Worm (Caenorhabditis elegans) whole organism, early embryonic: ENCODE results near the gene msp-56.

Experiments used
- B0310.2 ChIP-seq: sonication (generic microtip); optimal IDR thresholded peaks from 2 replicates; lab custom pipeline; 2016; ENCODE audit warnings: mild to moderate bottlenecking, missing genetic modification characterization, missing compliant biosample characterization
- F13C5.2 ChIP-seq: sonication (generic microtip); optimal IDR thresholded peaks from 2 replicates; lab custom pipeline; 2017; ENCODE audit warnings: mild to moderate bottlenecking, missing genetic modification characterization, inconsistent platforms, missing compliant biosample characterization
- aly-1 ChIP-seq: sonication (generic microtip); optimal IDR thresholded peaks from 2 replicates; lab custom pipeline; 2016; ENCODE audit warnings: missing genetic modification characterization, missing compliant biosample characterization
- ama-1 ChIP-seq: fragments of 150-350 bp; optimal IDR thresholded peaks from 2 replicates; lab custom pipeline; 2014
- ceh-13 ChIP-seq: fragments of 200-800 bp; sonication (Bioruptor generic); optimal IDR thresholded peaks from 2 replicates; lab custom pipeline; 2018; ENCODE audit warnings: mild to moderate bottlenecking, missing genetic modification characterization, missing compliant biosample characterization
- ceh-36 ChIP-seq: sonication (generic microtip); optimal IDR thresholded peaks from 2 replicates; lab custom pipeline; 2016; ENCODE audit warnings: missing genetic modification characterization, inconsistent platforms, missing compliant biosample characterization
- ets-7 ChIP-seq: sonication (generic microtip); optimal IDR thresholded peaks from 2 replicates; lab custom pipeline; 2016; ENCODE audit warnings: missing genotype, missing genetic modification characterization, missing compliant biosample characterization
- flt-1 ChIP-seq: fragments of 200-800 bp; sonication (Bioruptor generic); IDR thresholded peaks from 2 replicates; pipeline ENCODE4 v1.3.6; 2022; ENCODE audit warnings: missing genetic modification characterization, missing compliant biosample characterization
- hmbx-1 ChIP-seq: sonication (generic microtip); optimal IDR thresholded peaks from 2 replicates; lab custom pipeline; 2016; ENCODE audit warnings: mild to moderate bottlenecking, missing genetic modification characterization, missing compliant biosample characterization
- hmg-4 ChIP-seq: fragments of 200-800 bp; sonication (Bioruptor generic); optimal IDR thresholded peaks from 2 replicates; lab custom pipeline; 2018; ENCODE audit warnings: mild to moderate bottlenecking, missing genetic modification characterization, missing compliant biosample characterization
- hnd-1 ChIP-seq: sonication (generic microtip); optimal IDR thresholded peaks from 2 replicates; lab custom pipeline; 2016; ENCODE audit warnings: missing genetic modification characterization, missing compliant biosample characterization
- pes-1 ChIP-seq: fragments of 200-800 bp; sonication (Bioruptor generic); IDR thresholded peaks from 2 replicates; pipeline ENCODE4 v1.3.6; 2022; ENCODE audit warnings: missing genetic modification reagents, missing genetic modification characterization, missing compliant biosample characterization
- scrt-1 ChIP-seq: fragments of 200-800 bp; sonication (Bioruptor generic); IDR thresholded peaks from 2 replicates; pipeline ENCODE4 v1.3.6; 2022; ENCODE audit warnings: missing genetic modification characterization, missing compliant biosample characterization
- sea-1 ChIP-seq: fragments of 200-800 bp; sonication (Bioruptor generic); conservative IDR thresholded peaks from 2 replicates; pipeline ENCODE4 v1.3.6; 2022; ENCODE audit warnings: missing genetic modification characterization, missing compliant biosample characterization
- tbx-11 ChIP-seq: fragments of 200-800 bp; sonication (Bioruptor generic); IDR thresholded peaks from 2 replicates; pipeline ENCODE4 v1.3.6; 2022; ENCODE audit warnings: missing genetic modification characterization, missing compliant biosample characterization
- tbx-37 ChIP-seq: fragments of 200-800 bp; sonication (Bioruptor generic); conservative IDR thresholded peaks from 2 replicates; pipeline ENCODE4 v1.3.6; 2022; ENCODE audit warnings: missing genetic modification reagents, missing genetic modification characterization, missing compliant biosample characterization
- tra-4 ChIP-seq: sonication (generic microtip); optimal IDR thresholded peaks from 2 replicates; lab custom pipeline; 2017; ENCODE audit warnings: missing genetic modification characterization, missing compliant biosample characterization

msp-56 gene

DNA sequence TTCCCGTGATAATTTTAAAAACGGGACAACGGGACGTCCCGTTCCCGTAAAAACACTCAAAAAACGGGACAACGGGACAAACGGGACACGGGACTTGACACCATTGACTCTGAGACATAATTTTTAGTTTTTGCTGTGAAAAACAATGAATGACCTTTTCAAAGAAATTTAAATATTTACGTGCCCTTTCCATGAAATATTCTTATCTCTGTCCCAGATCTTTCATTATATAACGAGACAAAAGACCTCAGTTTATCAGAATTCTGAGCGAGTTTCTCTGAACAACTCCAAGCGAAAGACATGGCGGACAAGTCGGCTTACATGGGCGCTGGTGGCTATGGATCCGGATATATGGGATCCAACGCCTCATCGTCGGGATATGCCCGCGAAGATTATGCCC, 2.4 kb downstream of the msp-56 start, which contains the start of gene nspd-2:
TSS of gene nspd-2 (plus strand) at position 301 of the 400 bp plus-strand sequence.
- TF ChIP-seq hmbx-1 (tag; lab: Kevin White, UChicago) (no peak), scrt-1 (GFP tag; lab: Robert Waterston, UW) (no peak), tbx-11 (no peak), F13C5.2 (no peak), aly-1 (no peak), ceh-13 (GFP tag; lab: Kevin White, UChicago) (no peak), tra-4 (tag; lab: Kevin White, UChicago) (no peak), tbx-37 (GFP tag; lab: Robert Waterston, UW) (no peak)

DNA sequence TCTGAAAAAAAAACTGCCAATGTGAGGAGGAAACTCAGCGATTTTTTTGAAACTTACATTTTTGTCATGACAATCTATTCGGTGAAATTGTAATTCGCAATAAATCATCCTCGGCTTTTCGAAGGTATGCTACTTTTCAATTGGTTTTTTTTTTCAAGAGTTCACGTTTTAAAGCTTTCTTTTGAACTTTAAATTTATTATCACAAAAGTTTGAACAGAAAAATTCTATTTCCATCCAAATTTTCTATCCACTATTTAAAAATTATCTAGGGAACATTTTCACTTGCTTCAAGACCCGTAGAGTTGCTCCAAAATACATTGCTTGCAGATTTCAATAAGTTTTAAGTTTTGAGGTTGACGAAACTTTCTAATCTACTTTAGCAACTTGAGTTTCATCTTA, 5.2 kb downstream of the msp-56 start, which contains the start of gene K07F5.6:
TSS of gene K07F5.6 (minus strand) at position 101 of the 400 bp plus-strand sequence.
- TF ChIP-seq F13C5.2 (no peak), hnd-1 (tag; lab: Kevin White, UChicago) (no peak), sea-1 (GFP tag; lab: Robert Waterston, UW) (no peak), flt-1 (GFP tag; lab: Robert Waterston, UW) (no peak), tbx-11 (no peak), tra-4 (tag; lab: Kevin White, UChicago) (no peak), ceh-36 (tag; lab: Kevin White, UChicago) (no peak), pes-1 (GFP tag; lab: Robert Waterston, UW) (no peak), aly-1 (no peak), hmg-4 (GFP tag; lab: Kevin White, UChicago) (no peak), ets-7 (no peak), ceh-13 (GFP tag; lab: Kevin White, UChicago) (no peak), hmbx-1 (tag; lab: Kevin White, UChicago) (no peak), scrt-1 (GFP tag; lab: Robert Waterston, UW) (no peak), ama-1 (no peak), tbx-37 (GFP tag; lab: Robert Waterston, UW) (no peak), B0310.2 (tag; lab: Kevin White, UChicago) (no peak)

DNA sequence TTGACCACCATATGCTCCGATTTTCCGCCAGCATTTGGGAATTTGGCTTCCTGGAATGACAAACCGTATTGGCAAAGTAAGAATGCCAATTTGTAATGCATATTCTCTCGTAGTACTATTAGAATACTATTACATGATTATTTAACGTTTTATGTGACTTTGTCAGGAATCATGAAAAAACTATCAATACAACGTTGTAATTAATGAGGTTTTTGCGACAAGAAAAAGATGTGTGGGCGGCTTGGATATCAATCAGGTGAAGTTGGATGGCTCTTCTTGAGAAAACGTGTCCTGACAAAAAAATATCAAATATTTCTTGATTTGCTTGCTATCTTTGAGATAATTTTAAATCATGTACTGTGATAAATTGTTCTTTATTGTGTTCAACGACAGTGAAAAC, 6.7 kb downstream of the msp-56 start, which contains the start of gene K07F5.7:
TSS of gene K07F5.7 (minus strand) at position 101 of the 400 bp plus-strand sequence.
- TF ChIP-seq B0310.2 (tag; lab: Kevin White, UChicago) (no peak), tra-4 (tag; lab: Kevin White, UChicago) (no peak), hmg-4 (GFP tag; lab: Kevin White, UChicago) (no peak), ama-1 (no peak), aly-1 (no peak), tbx-11 (no peak), tbx-37 (GFP tag; lab: Robert Waterston, UW) (no peak), hnd-1 (tag; lab: Kevin White, UChicago) (no peak), ceh-36 (tag; lab: Kevin White, UChicago) (no peak), F13C5.2 (no peak), hmbx-1 (tag; lab: Kevin White, UChicago) (no peak), sea-1 (GFP tag; lab: Robert Waterston, UW) (no peak), ceh-13 (GFP tag; lab: Kevin White, UChicago) (no peak), flt-1 (GFP tag; lab: Robert Waterston, UW) (no peak)

DNA sequence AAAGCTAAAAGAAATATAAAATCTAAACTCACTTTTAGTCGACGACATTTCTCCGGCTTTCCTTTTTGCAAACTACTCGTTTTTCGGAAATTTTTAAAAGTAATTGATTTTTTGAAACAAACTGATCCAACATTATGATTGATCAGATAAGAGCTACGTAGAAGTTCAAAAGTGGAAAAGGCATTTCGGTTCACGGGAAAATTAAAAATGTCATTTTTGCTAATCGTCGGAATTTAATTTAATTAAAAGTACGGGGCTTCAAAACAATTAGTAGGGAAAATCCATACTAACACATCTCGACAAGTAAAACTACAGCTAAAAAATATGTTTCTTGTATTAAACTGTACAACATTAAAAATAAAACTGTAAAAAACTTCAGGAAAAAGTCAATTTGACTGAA, 8.3 kb downstream of the msp-56 start, which contains the start of gene K07F5.8:
TSS of gene K07F5.8 (minus strand) at position 101 of the 400 bp plus-strand sequence.
- no peak for TF ChIP-seq ceh-36 (tag; lab: Kevin White, UChicago)
- TF ChIP-seq tbx-37 (GFP tag; lab: Robert Waterston, UW) = no peak
- TF ChIP-seq B0310.2 (tag; lab: Kevin White, UChicago) = no peak
- TF ChIP-seq aly-1 = no peak
- no peak for TF ChIP-seq F13C5.2
- no peak for TF ChIP-seq hmbx-1 (tag; lab: Kevin White, UChicago)
- no peak for TF ChIP-seq hnd-1 (tag; lab: Kevin White, UChicago)
- no peak for TF ChIP-seq ama-1
- TF ChIP-seq ceh-13 (GFP tag; lab: Kevin White, UChicago) = no peak
- TF ChIP-seq scrt-1 (GFP tag; lab: Robert Waterston, UW) = no peak
- TF ChIP-seq tra-4 (tag; lab: Kevin White, UChicago) = no peak
- no peak for TF ChIP-seq hmg-4 (GFP tag; lab: Kevin White, UChicago)
- no peak for TF ChIP-seq ets-7
- TF ChIP-seq pes-1 (GFP tag; lab: Robert Waterston, UW) = no peak
- TF ChIP-seq sea-1 (GFP tag; lab: Robert Waterston, UW) = no peak
- no peak for TF ChIP-seq tbx-11

DNA sequence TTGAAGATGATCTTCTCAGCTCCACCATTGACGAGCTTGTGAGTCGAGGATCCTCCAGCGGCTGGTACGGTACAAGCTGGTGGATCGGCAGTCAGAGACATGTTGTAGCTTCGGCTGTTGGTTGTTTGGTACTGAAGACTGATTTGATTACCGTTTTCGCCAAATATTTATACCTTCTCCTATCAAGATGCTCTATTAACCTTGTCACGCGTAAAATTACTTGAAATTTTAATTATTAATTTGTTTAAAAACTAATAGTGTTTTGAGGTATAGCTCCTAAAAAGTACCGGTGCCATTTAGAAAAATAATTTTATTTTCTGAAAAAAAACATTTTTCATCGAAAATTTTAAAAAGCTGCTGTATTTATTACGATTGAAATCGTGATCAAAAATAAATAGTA, 9.6 kb downstream of the msp-56 start, which contains the start of gene ssp-10:
TSS of gene ssp-10 (minus strand) at position 101 of the 400 bp plus-strand sequence.
- no peak for TF ChIP-seq scrt-1 (GFP tag; lab: Robert Waterston, UW)
- TF ChIP-seq tbx-11 = no peak
- no peak for TF ChIP-seq B0310.2 (tag; lab: Kevin White, UChicago)
- no peak for TF ChIP-seq flt-1 (GFP tag; lab: Robert Waterston, UW)
- TF ChIP-seq tra-4 (tag; lab: Kevin White, UChicago) = no peak
- TF ChIP-seq pes-1 (GFP tag; lab: Robert Waterston, UW) = no peak
- TF ChIP-seq hmbx-1 (tag; lab: Kevin White, UChicago) = no peak
- TF ChIP-seq hnd-1 (tag; lab: Kevin White, UChicago) = no peak
- TF ChIP-seq ets-7 = no peak
- no peak for TF ChIP-seq ceh-13 (GFP tag; lab: Kevin White, UChicago)
- no peak for TF ChIP-seq sea-1 (GFP tag; lab: Robert Waterston, UW)
- no peak for TF ChIP-seq ama-1

ce11 chrIV:9852250-9852649, 10.9 kb downstream of the msp-56 start, which contains the start of gene ssq-1:
Gene ssq-1, plus strand, starts transcription at chrIV:9852550.
- TF ChIP-seq aly-1 = no peak
- TF ChIP-seq pes-1 (GFP tag; lab: Robert Waterston, UW) = no peak
- no peak for TF ChIP-seq hmg-4 (GFP tag; lab: Kevin White, UChicago)
- no peak for TF ChIP-seq tra-4 (tag; lab: Kevin White, UChicago)
- TF ChIP-seq ets-7 = no peak
- no peak for TF ChIP-seq B0310.2 (tag; lab: Kevin White, UChicago)
- TF ChIP-seq hnd-1 (tag; lab: Kevin White, UChicago) = no peak
- no peak for TF ChIP-seq tbx-11
- TF ChIP-seq ceh-13 (GFP tag; lab: Kevin White, UChicago) = no peak
- no peak for TF ChIP-seq ama-1
- no peak for TF ChIP-seq F13C5.2
- no peak for TF ChIP-seq scrt-1 (GFP tag; lab: Robert Waterston, UW)
- no peak for TF ChIP-seq hmbx-1 (tag; lab: Kevin White, UChicago)
